Fruit fly (Drosophila melanogaster): ENCODE data around the gene viaf.

viaf gene

dm6 chr3L:12002321-12003248 is 9.6 kb upstream of the viaf start, which contains the start of the genes Pop2 and CG6928 (continued):
- TF ChIP-seq Dll (GFP tag; IDR thresholded peaks at IDR 0.05; ENCODE audit: partially characterized antibody) (peak; percentile 95), da (GFP tag; optimal IDR thresholded peaks at IDR 0.05) (peak; percentile 42), Jarid2 (GFP tag; optimal IDR thresholded peaks at IDR 0.05) (peak; percentile 11), CG16863 (GFP tag; optimal IDR thresholded peaks at IDR 0.05) (peak; percentile 66), CG2712 (tag; optimal IDR thresholded peaks at IDR 0.05) (peak; percentile 77), ro (GFP tag; IDR thresholded peaks at IDR 0.05) (no peak), nerfin-2 (GFP tag; IDR thresholded peaks at IDR 0.05; ENCODE audit: partially characterized antibody) (no peak; the same call in 1 of the 2 replicates), repo (GFP tag; optimal IDR thresholded peaks at IDR 0.05) (peak; percentile 67), CG15269 (tag; optimal IDR thresholded peaks at IDR 0.05) (no peak), HLHmδ (GFP tag; optimal IDR thresholded peaks at IDR 0.05) (no peak), sens-2 (GFP tag; IDR thresholded peaks at IDR 0.05) (no peak), PHDP (tag; optimal IDR thresholded peaks at IDR 0.05) (peak; percentile 57), CG3838 (GFP tag; optimal IDR thresholded peaks at IDR 0.05) (no peak), CG10543 (GFP tag; optimal IDR thresholded peaks at IDR 0.05) (peak; percentile 53), unpg (GFP tag; optimal IDR thresholded peaks at IDR 0.05) (peak; percentile 58), B-H2 (GFP tag; optimal IDR thresholded peaks at IDR 0.05) (peak; percentile 55), bab2 (GFP tag; optimal IDR thresholded peaks at IDR 0.05) (peak; percentile 86), CG12942 (GFP tag; optimal IDR thresholded peaks at IDR 0.05) (peak; percentile 79), Sox100B (GFP tag; optimal IDR thresholded peaks at IDR 0.05) (no peak), Sry-δ (GFP tag; optimal IDR thresholded peaks at IDR 0.05) (peak; percentile 89), Hr51 (GFP tag; optimal IDR thresholded peaks at IDR 0.05) (peak in 1 of 2 experiments; percentile 88), fd102C (GFP tag; optimal IDR thresholded peaks at IDR 0.05) (no peak), bbx (GFP tag; IDR thresholded peaks at IDR 0.05; ENCODE audit: partially characterized antibody) (peak; percentile 79), Spps (tag; optimal IDR thresholded peaks at IDR 0.05) (peak; percentile 0), CG13424 (tag; optimal IDR thresholded peaks at IDR 0.05) (peak; percentile 62), Atf6 (GFP tag; IDR thresholded peaks at IDR 0.05) (peak; percentile 73), CG18011 (GFP tag; optimal IDR thresholded peaks at IDR 0.05) (peak; percentile 53), CG14667 (GFP tag; IDR thresholded peaks at IDR 0.05) (peak; percentile 56), tup (GFP tag; optimal IDR thresholded peaks at IDR 0.05) (peak; percentile 55), CG10209 (GFP tag; optimal IDR thresholded peaks at IDR 0.05) (peak; percentile 60), Dp (GFP tag; optimal IDR thresholded peaks at IDR 0.05) (peak; percentile 67), Eip74EF (GFP tag; optimal IDR thresholded peaks at IDR 0.05) (no peak), CG3995 (GFP tag; optimal IDR thresholded peaks at IDR 0.05) (peak; percentile 10), CG6654 (GFP tag; optimal IDR thresholded peaks at IDR 0.05) (peak; percentile 14), CG13894 (tag; optimal IDR thresholded peaks at IDR 0.05) (no peak), CG30020 (tag; optimal IDR thresholded peaks at IDR 0.05) (peak; percentile 42), cas (GFP tag; IDR thresholded peaks at IDR 0.05) (peak; percentile 32; the same call in 1 of the 2 replicates), row (GFP tag; IDR thresholded peaks at IDR 0.05) (peak; percentile 77), CG7271 (tag; optimal IDR thresholded peaks at IDR 0.05) (peak; percentile 31), usp (GFP tag; optimal IDR thresholded peaks at IDR 0.05) (no peak), CG8944 (GFP tag; optimal IDR thresholded peaks at IDR 0.05) (peak; percentile 87), ftz-f1 (GFP tag; optimal IDR thresholded peaks at IDR 0.05) (peak; percentile 55), esg (GFP tag; conservative IDR thresholded peaks at IDR 0.05) (peak; percentile 47; the same call in 1 of the 2 replicates), CG6683 (GFP tag; optimal IDR thresholded peaks at IDR 0.05) (no peak), CG2678 (tag; optimal IDR thresholded peaks at IDR 0.05) (no peak), Mrtf (GFP tag; IDR thresholded peaks at IDR 0.05) (peak; percentile 47; the same call in 1 of the 3 replicates), CG10321 (GFP tag; IDR thresholded peaks at IDR 0.05) (no peak)

Data from whole organism, embryonic.